Worm (Caenorhabditis elegans): ENCODE measurements around the gene Y47D3A.32.

- TF ChIP-seq Y56A3A.18 (GFP tag; IDR thresholded peaks at IDR 0.05) = no peak
- no peak for TF ChIP-seq sdz-38 (tag; optimal IDR thresholded peaks at IDR 0.05)
- no peak for TF ChIP-seq Y53G8AR.9 (GFP tag; conservative IDR thresholded peaks at IDR 0.05)
- TF ChIP-seq lag-1 (GFP tag; IDR thresholded peaks at IDR 0.05) = no peak
- TF ChIP-seq B0035.1 (tag; optimal IDR thresholded peaks at IDR 0.05) = no peak
- no peak for TF ChIP-seq F49E8.2 (tag; optimal IDR thresholded peaks at IDR 0.05; ENCODE audit: insufficient read depth)
- no peak for TF ChIP-seq nhr-179 (tag; optimal IDR thresholded peaks at IDR 0.05)
- no peak for TF ChIP-seq ama-1 (optimal IDR thresholded peaks at IDR 0.05)
- no peak for TF ChIP-seq ama-1 (GFP tag; optimal IDR thresholded peaks at IDR 0.05)
- no peak for TF ChIP-seq madf-3 (GFP tag; IDR thresholded peaks at IDR 0.05)
- no peak for TF ChIP-seq rpc-1 (optimal IDR thresholded peaks at IDR 0.05)
- no peak for TF ChIP-seq rpc-1 (tag; optimal IDR thresholded peaks at IDR 0.05)
- TF ChIP-seq tbx-9 (tag; optimal IDR thresholded peaks at IDR 0.05; ENCODE audit: borderline replicate concordance) = no peak
- TF ChIP-seq pha-4 (tag; optimal IDR thresholded peaks at IDR 0.05) = no peak
- no peak for TF ChIP-seq attf-3 (GFP tag; conservative IDR thresholded peaks at IDR 0.05)
- no peak for TF ChIP-seq efl-1 (GFP tag; optimal IDR thresholded peaks at IDR 0.05)
These were observed 10.5 kb upstream of the Y47D3A.32 start for ce11 chrIII:11241583-11242187.

Measured in whole organism, young adult.